Worm (Caenorhabditis elegans): ENCODE data around the gene ger-1.

DNA sequence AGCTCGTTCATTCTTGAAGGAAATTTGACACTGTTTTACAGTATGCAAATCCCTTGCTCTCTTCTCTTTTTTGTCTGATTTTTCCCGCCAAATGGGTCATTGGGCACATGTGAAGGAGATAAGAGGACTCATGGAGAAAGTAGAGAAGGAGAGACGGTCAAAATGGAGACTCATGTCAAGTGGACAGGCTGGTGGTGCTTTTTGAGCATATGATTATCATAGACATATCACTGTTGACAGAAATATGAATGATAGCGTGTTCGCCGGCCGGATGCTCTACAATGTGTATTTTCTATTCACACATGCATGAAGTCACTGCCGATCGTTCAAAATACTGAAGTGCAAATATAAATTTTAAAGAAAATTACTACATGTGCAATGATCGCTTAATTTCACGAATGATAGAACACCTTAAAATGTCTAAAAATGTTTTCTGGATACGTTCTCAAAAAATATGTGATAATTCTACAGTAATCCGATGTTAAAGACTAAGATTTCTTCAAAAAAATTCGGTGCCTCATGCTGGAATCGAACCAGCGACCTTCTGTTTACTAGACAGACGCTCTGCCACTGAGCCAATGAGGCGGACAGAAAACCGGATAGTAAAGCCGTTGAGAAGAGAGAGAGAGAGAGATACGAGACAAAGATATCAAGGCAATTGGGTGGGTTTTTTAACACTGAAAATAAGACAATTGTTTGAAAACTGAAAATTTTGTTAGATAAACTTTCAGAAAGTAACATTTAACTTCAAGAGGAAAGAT is 37.1 kb downstream of the ger-1 start:
- TF ChIP-seq ama-1 (optimal IDR thresholded peaks at IDR 0.05) (no peak), flt-1 (GFP tag; IDR thresholded peaks at IDR 0.05) (peak; percentile 71), tbx-11 (GFP tag; IDR thresholded peaks at IDR 0.05) (peak; percentile 62), hnd-1 (tag; optimal IDR thresholded peaks at IDR 0.05) (peak; percentile 43), tra-4 (tag; optimal IDR thresholded peaks at IDR 0.05) (no peak)

All from whole organism, early embryonic.